Worm (Caenorhabditis elegans): ENCODE data around the gene arrd-3.

Gene arrd-3

DNA sequence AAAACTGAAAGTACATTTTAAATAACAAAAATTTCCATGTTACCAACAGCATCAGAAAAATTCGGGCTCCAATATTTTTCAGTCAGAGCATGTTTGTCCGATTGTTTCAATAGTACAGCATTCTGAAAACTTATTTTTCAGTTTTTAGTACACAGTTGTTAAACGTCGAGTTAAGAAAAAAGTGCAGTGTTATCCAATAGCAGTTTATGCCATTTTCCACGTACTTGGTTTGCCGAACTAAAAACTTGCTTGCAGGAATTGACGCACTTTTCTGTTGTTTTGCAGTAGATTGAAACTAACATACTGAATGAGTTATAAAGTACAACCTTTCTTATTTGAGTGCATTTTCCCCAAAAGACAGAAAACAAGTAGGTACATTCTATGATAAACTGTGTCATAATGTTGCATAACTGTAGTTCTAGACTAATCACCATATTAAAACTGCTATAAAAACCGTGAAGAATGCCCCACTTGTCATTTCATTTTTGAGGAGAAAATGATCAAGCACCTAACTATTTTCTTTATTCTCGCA, 13.9 kb upstream of the arrd-3 start, which contains the start of the genes Y51B9A.14 and Y51B9A.8:
TSS of gene Y51B9A.14 (minus strand) at position 101 of the 532 bp plus-strand sequence.
TSS of gene Y51B9A.8 (plus strand) at position 482 of the 532 bp plus-strand sequence.
- TF ChIP-seq ZK546.5 (tag; optimal IDR thresholded peaks at IDR 0.05), result no peak
- no peak for TF ChIP-seq egl-27 (tag; optimal IDR thresholded peaks at IDR 0.05)
- TF ChIP-seq nhr-77 (tag; optimal IDR thresholded peaks at IDR 0.05), result no peak
- no peak for TF ChIP-seq jun-1 (tag; optimal IDR thresholded peaks at IDR 0.05)
- TF ChIP-seq fkh-10 (GFP tag; optimal IDR thresholded peaks at IDR 0.05), result no peak
- no peak for TF ChIP-seq pqm-1 (tag; optimal IDR thresholded peaks at IDR 0.05)
- TF ChIP-seq mdl-1 (tag; optimal IDR thresholded peaks at IDR 0.05), result no peak
- no peak for TF ChIP-seq skn-1 (tag; optimal IDR thresholded peaks at IDR 0.05)
- TF ChIP-seq ceh-16 (tag; optimal IDR thresholded peaks at IDR 0.05), result no peak
- no peak for TF ChIP-seq lin-39 (tag; optimal IDR thresholded peaks at IDR 0.05)
- no peak for TF ChIP-seq sea-2 (GFP tag; optimal IDR thresholded peaks at IDR 0.05)
- no peak for TF ChIP-seq ceh-28 (tag; optimal IDR thresholded peaks at IDR 0.05)
- TF ChIP-seq lsy-12 (tag; optimal IDR thresholded peaks at IDR 0.05), result no peak
- TF ChIP-seq nhr-11 (tag; optimal IDR thresholded peaks at IDR 0.05), result no peak
- no peak for TF ChIP-seq nhr-76 (tag; optimal IDR thresholded peaks at IDR 0.05)
- no peak for TF ChIP-seq nfya-1 (tag; optimal IDR thresholded peaks at IDR 0.05; ENCODE audit: insufficient read depth)
- TF ChIP-seq ztf-4 (tag; optimal IDR thresholded peaks at IDR 0.05), result no peak
- no peak for TF ChIP-seq R02D3.7 (tag; optimal IDR thresholded peaks at IDR 0.05)

DNA sequence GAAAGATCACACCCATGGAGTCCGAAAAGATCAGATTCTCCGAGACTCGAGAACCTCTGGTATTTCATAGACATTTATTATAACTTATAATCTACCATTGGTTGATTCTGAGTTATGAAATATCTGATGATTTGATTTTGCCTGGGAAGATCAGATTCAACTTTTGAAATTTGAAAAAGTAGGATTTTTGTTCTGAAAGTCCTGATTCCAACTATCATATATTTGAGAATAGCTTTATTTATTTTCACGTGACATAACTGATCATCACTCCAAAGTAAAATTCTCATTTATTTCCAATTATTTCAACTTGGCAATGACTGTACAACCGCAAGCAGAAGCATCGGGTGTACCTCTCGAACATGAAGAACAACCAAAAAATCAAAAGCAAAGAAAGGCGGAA, 12.6 kb upstream of the arrd-3 start, which contains the start of gene Y51B9A.7:
TSS of gene Y51B9A.7 (plus strand) at position 301 of the 400 bp plus-strand sequence.
- no peak for TF ChIP-seq hmg-11 (tag; optimal IDR thresholded peaks at IDR 0.05)
- no peak for TF ChIP-seq fkh-2 (tag; optimal IDR thresholded peaks at IDR 0.05)
- TF ChIP-seq lin-15B (tag; optimal IDR thresholded peaks at IDR 0.05), result no peak
- TF ChIP-seq jun-1 (tag; optimal IDR thresholded peaks at IDR 0.05), result no peak
- no peak for TF ChIP-seq egl-27 (tag; optimal IDR thresholded peaks at IDR 0.05)
- no peak for TF ChIP-seq skn-1 (tag; optimal IDR thresholded peaks at IDR 0.05)
- TF ChIP-seq ceh-16 (tag; optimal IDR thresholded peaks at IDR 0.05), result no peak
- TF ChIP-seq ztf-4 (tag; optimal IDR thresholded peaks at IDR 0.05), result no peak
- TF ChIP-seq nhr-237 (tag; optimal IDR thresholded peaks at IDR 0.05), result no peak
- TF ChIP-seq snpc-4 (tag; optimal IDR thresholded peaks at IDR 0.05), result no peak
- TF ChIP-seq tbx-2 (tag; optimal IDR thresholded peaks at IDR 0.05), result no peak
- TF ChIP-seq eor-1 (tag; optimal IDR thresholded peaks at IDR 0.05), result no peak
- no peak for TF ChIP-seq elt-2 (tag; optimal IDR thresholded peaks at IDR 0.05)
- TF ChIP-seq ceh-82 (tag; optimal IDR thresholded peaks at IDR 0.05), result no peak

DNA sequence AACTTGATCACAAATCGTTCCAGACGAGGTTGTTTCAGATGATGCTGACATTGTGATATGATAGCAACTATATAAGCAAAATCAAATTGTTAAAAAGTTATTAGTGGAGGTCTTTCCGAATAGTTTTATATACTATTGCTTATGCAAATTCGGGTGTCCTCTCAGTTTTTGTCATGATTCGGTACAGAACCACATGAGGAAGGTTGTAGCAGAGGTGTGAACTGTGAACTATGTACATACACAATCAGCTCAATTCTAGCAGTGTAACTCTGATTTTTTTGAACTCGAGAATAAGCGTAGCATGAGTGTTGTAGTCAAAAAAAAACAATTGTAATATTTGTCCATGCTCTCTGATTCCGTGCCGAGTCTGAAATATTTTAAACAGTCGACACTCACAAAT, 9.3 kb upstream of the arrd-3 start, which contains the start of gene Y51B9A.6:
TSS of gene Y51B9A.6 (minus strand) at position 101 of the 400 bp plus-strand sequence.
- no peak for TF ChIP-seq ceh-28 (tag; optimal IDR thresholded peaks at IDR 0.05)
- no peak for TF ChIP-seq hmg-11 (tag; optimal IDR thresholded peaks at IDR 0.05)
- no peak for TF ChIP-seq ztf-11 (tag; optimal IDR thresholded peaks at IDR 0.05)
- no peak for TF ChIP-seq nhr-12 (tag; optimal IDR thresholded peaks at IDR 0.05)
- TF ChIP-seq nfya-1 (tag; optimal IDR thresholded peaks at IDR 0.05; ENCODE audit: insufficient read depth), result no peak
- no peak for TF ChIP-seq ama-1 (optimal IDR thresholded peaks at IDR 0.05)
- TF ChIP-seq elt-3 (tag; optimal IDR thresholded peaks at IDR 0.05), result no peak
- TF ChIP-seq ceh-16 (tag; optimal IDR thresholded peaks at IDR 0.05), result no peak
- no peak for TF ChIP-seq zag-1 (tag; optimal IDR thresholded peaks at IDR 0.05)
- TF ChIP-seq daf-12 (tag; optimal IDR thresholded peaks at IDR 0.05), result no peak
- TF ChIP-seq unc-39 (tag; optimal IDR thresholded peaks at IDR 0.05), result no peak
- no peak for TF ChIP-seq egl-27 (tag; optimal IDR thresholded peaks at IDR 0.05)
- no peak for TF ChIP-seq nhr-237 (tag; optimal IDR thresholded peaks at IDR 0.05)
- no peak for TF ChIP-seq nhr-11 (tag; optimal IDR thresholded peaks at IDR 0.05)
- no peak for TF ChIP-seq pha-4 (tag; optimal IDR thresholded peaks at IDR 0.05)
- no peak for TF ChIP-seq ceh-9 (tag; optimal IDR thresholded peaks at IDR 0.05)
- no peak for TF ChIP-seq fkh-10 (GFP tag; optimal IDR thresholded peaks at IDR 0.05)
- TF ChIP-seq lin-39 (tag; optimal IDR thresholded peaks at IDR 0.05), result no peak
- no peak for TF ChIP-seq lsy-12 (tag; optimal IDR thresholded peaks at IDR 0.05)

DNA sequence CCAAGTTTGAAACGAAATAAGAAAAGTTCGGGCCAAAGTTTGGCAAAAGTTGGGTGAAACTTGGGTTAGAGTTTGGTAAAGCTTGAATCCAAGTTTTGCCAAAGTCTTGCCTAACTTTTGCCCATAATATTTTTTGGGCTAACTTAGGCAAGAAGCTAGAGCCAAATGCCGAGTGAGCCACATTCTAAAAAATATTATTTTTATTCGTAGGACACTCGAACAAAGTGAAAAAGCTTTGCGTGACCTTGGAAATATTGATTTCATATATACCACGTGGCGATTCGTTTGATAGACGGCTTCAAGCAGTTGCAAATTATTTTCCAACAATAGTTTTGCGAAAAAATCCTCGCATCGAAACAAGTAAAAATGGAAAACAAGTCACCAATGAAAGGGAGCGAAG, 8.5 kb upstream of the arrd-3 start, which contains the start of gene Y51B9A.5:
TSS of gene Y51B9A.5 (plus strand) at position 301 of the 400 bp plus-strand sequence.
- TF ChIP-seq unc-62 (GFP tag; optimal IDR thresholded peaks at IDR 0.05) (no peak), nhr-25 (tag; optimal IDR thresholded peaks at IDR 0.05) (no peak), unc-39 (tag; optimal IDR thresholded peaks at IDR 0.05) (no peak), ceh-28 (tag; optimal IDR thresholded peaks at IDR 0.05) (no peak), lin-15B (tag; optimal IDR thresholded peaks at IDR 0.05) (no peak), nhr-43 (tag; optimal IDR thresholded peaks at IDR 0.05; ENCODE audit: poor library complexity, severe bottlenecking) (no peak), fkh-2 (tag; optimal IDR thresholded peaks at IDR 0.05) (no peak), nhr-28 (tag; optimal IDR thresholded peaks at IDR 0.05) (no peak), elt-3 (tag; optimal IDR thresholded peaks at IDR 0.05) (no peak), nhr-67 (tag; optimal IDR thresholded peaks at IDR 0.05) (no peak), R02D3.7 (tag; optimal IDR thresholded peaks at IDR 0.05) (no peak), ztf-11 (tag; optimal IDR thresholded peaks at IDR 0.05) (no peak), ceh-82 (tag; optimal IDR thresholded peaks at IDR 0.05) (no peak), aly-2 (tag; optimal IDR thresholded peaks at IDR 0.05) (no peak), ztf-4 (tag; optimal IDR thresholded peaks at IDR 0.05) (no peak)
